Fruit fly (Drosophila melanogaster): ENCODE measurements around the gene Tektin-C.

The Tektin-C gene

dm6 chr3L:5802063-5802531 is 5.8 kb upstream of the Tektin-C start:
- TF ChIP-seq Xrp1 (GFP tag; IDR thresholded peaks at IDR 0.05): no peak
- no peak for TF ChIP-seq Meics (GFP tag; optimal IDR thresholded peaks at IDR 0.05)
- TF ChIP-seq CG12744 (GFP tag; optimal IDR thresholded peaks at IDR 0.05): no peak
- TF ChIP-seq CG15269 (tag; optimal IDR thresholded peaks at IDR 0.05): peak; percentile 19
- TF ChIP-seq CG12769 (tag; optimal IDR thresholded peaks at IDR 0.05): peak; percentile 17
- 0 out of 2 replicates have a peak, but pooled peaks have one; percentile 17 for TF ChIP-seq CG10959 (GFP tag; IDR thresholded peaks at IDR 0.05)
- TF ChIP-seq ftz-f1 (GFP tag; optimal IDR thresholded peaks at IDR 0.05): peak; percentile 49
- no peak for TF ChIP-seq Dfd (GFP tag; optimal IDR thresholded peaks at IDR 0.05)
- TF ChIP-seq Mes4 (GFP tag; optimal IDR thresholded peaks at IDR 0.05): no peak
- 0 out of 4 replicates have a peak, but pooled peaks have one; percentile 58 for TF ChIP-seq chinmo (GFP tag; IDR thresholded peaks at IDR 0.05; ENCODE audit: partially characterized antibody)
- 0 out of 2 replicates have a peak, but pooled peaks have one; percentile 6 for TF ChIP-seq stc (GFP tag; IDR thresholded peaks at IDR 0.05)
- TF ChIP-seq repo (GFP tag; optimal IDR thresholded peaks at IDR 0.05): no peak
- TF ChIP-seq pho (GFP tag; optimal IDR thresholded peaks at IDR 0.05): no peak
- TF ChIP-seq B-H1 (GFP tag; IDR thresholded peaks at IDR 0.05): no peak
- TF ChIP-seq PHDP (tag; optimal IDR thresholded peaks at IDR 0.05): no peak
- TF ChIP-seq CG7963 (GFP tag; IDR thresholded peaks at IDR 0.05; ENCODE audit: partially characterized antibody): no peak
- no peak for TF ChIP-seq MESR4 (GFP tag; optimal IDR thresholded peaks at IDR 0.05)
- no peak for TF ChIP-seq Atf3 (GFP tag; optimal IDR thresholded peaks at IDR 0.05)
- TF ChIP-seq vvl (GFP tag; IDR thresholded peaks at IDR 0.05): peak; percentile 35; the same call in 1 of the 2 replicates
- no peak for TF ChIP-seq Dip3 (GFP tag; optimal IDR thresholded peaks at IDR 0.05)
- no peak for TF ChIP-seq sqz (GFP tag; optimal IDR thresholded peaks at IDR 0.05)
- no peak for TF ChIP-seq CG8089 (GFP tag; optimal IDR thresholded peaks at IDR 0.05)
- TF ChIP-seq jing (GFP tag; optimal IDR thresholded peaks at IDR 0.05): no peak
- TF ChIP-seq CG17385 (GFP tag; optimal IDR thresholded peaks at IDR 0.05): no peak
- peak; percentile 70 for TF ChIP-seq z (GFP tag; IDR thresholded peaks at IDR 0.05)
- TF ChIP-seq CG17359 (tag; optimal IDR thresholded peaks at IDR 0.05): no peak
- no peak for TF ChIP-seq bowl (GFP tag; IDR thresholded peaks at IDR 0.05)
- TF ChIP-seq BEAF-32 (GFP tag; optimal IDR thresholded peaks at IDR 0.05): no peak
- TF ChIP-seq Hr78 (GFP tag; optimal IDR thresholded peaks at IDR 0.05): peak in 1 of 2 experiments; percentile 22
- TF ChIP-seq nom (GFP tag; optimal IDR thresholded peaks at IDR 0.05): peak; percentile 11
- TF ChIP-seq Drgx (GFP tag; IDR thresholded peaks at IDR 0.05): 0 out of 2 replicates have a peak, but pooled peaks have one; percentile 34
- peak; percentile 62 for TF ChIP-seq oc (tag; optimal IDR thresholded peaks at IDR 0.05)
- no peak for TF ChIP-seq Nf-YC (tag; optimal IDR thresholded peaks at IDR 0.05)

DNA sequence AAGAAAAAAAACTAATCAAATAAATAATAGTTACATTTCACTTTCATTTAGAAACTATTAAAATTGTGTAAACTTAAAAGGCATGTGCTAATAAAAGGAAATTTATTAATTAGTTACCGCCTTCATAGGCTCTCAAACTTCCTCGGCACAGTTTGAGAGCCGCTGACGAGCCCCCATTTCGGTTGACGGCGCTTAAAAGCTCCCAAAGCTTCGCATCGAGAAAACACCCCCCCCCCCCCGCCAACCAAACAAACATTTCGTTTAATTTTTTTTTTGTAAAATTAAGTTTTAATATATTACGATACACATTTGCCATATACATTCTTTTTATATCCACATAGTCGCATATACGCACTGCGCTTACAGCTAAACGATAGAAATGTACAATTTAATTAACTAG is 931 bp upstream of the Tektin-C start:
- TF ChIP-seq CG6654 (GFP tag; optimal IDR thresholded peaks at IDR 0.05): peak; percentile 98
- 0 out of 2 replicates have a peak, but pooled peaks have one; percentile 6 for TF ChIP-seq E2f2 (GFP tag; IDR thresholded peaks at IDR 0.05)
- 0 out of 3 replicates have a peak, but pooled peaks have one; percentile 21 for TF ChIP-seq knrl (GFP tag; IDR thresholded peaks at IDR 0.05; ENCODE audit: partially characterized antibody)
- TF ChIP-seq Tbp (GFP tag; optimal IDR thresholded peaks at IDR 0.05): no peak
- no peak for TF ChIP-seq vfl (GFP tag; optimal IDR thresholded peaks at IDR 0.05)
- peak; percentile 70 for TF ChIP-seq cad (GFP tag; optimal IDR thresholded peaks at IDR 0.05)
- no peak for TF ChIP-seq CG10462 (GFP tag; optimal IDR thresholded peaks at IDR 0.05)
- no peak for TF ChIP-seq Fer1 (GFP tag; optimal IDR thresholded peaks at IDR 0.05)
- TF ChIP-seq chinmo (GFP tag; IDR thresholded peaks at IDR 0.05; ENCODE audit: partially characterized antibody): peak; percentile 68; the same call in 1 of the 4 replicates
- TF ChIP-seq CG34224 (GFP tag; IDR thresholded peaks at IDR 0.05; ENCODE audit: partially characterized antibody): peak; percentile 37; the same call in 1 of the 3 replicates
- TF ChIP-seq toy (GFP tag; IDR thresholded peaks at IDR 0.05): no peak
- no peak for TF ChIP-seq CG15514 (GFP tag; optimal IDR thresholded peaks at IDR 0.05)
- no peak for TF ChIP-seq sisA (GFP tag; IDR thresholded peaks at IDR 0.05)
- TF ChIP-seq B-H2 (GFP tag; optimal IDR thresholded peaks at IDR 0.05): no peak
- no peak for TF ChIP-seq CG6854 (GFP tag; optimal IDR thresholded peaks at IDR 0.05)
- no peak for TF ChIP-seq ac (GFP tag; optimal IDR thresholded peaks at IDR 0.05)
- no peak for TF ChIP-seq onecut (GFP tag; IDR thresholded peaks at IDR 0.05)
- TF ChIP-seq wek (GFP tag; optimal IDR thresholded peaks at IDR 0.05): no peak
- TF ChIP-seq zen2 (GFP tag; IDR thresholded peaks at IDR 0.05; ENCODE audit: partially characterized antibody): no peak

All from whole organism, embryonic.